Fruit fly (Drosophila melanogaster) whole organism, embryonic: ENCODE data around the gene Atu.

Experiments
- ATbp ChIP-seq: fragments of 200-800 bp; sonication (Bioruptor generic); optimal IDR thresholded peaks from 2 replicates; lab custom pipeline; 2017; ENCODE audit warnings: missing biosample characterization, mild to moderate bottlenecking, missing genetic modification characterization, missing genetic modification reagents
- Atf3 ChIP-seq: fragments of 200-800 bp; sonication (Bioruptor generic); optimal IDR thresholded peaks from 3 replicates; lab custom pipeline; 2016; ENCODE audit warnings: missing biosample characterization, missing genetic modification characterization
- C15 ChIP-seq: fragments of 200-800 bp; sonication (Bioruptor generic); IDR thresholded peaks from 3 replicates; pipeline ENCODE4 v1.3.6; 2022; ENCODE audit warnings: missing biosample characterization, missing genetic modification characterization
- CG10147 ChIP-seq: fragments of 200-800 bp; sonication (Bioruptor generic); optimal IDR thresholded peaks from 2 replicates; lab custom pipeline; 2019; ENCODE audit warnings: missing biosample characterization, mild to moderate bottlenecking, missing genetic modification characterization, moderate library complexity
- CG10321 ChIP-seq: fragments of 200-800 bp; sonication (Bioruptor generic); IDR thresholded peaks from 2 replicates; pipeline ENCODE4 v1.3.6; 2022; ENCODE audit warnings: missing biosample characterization, missing genetic modification characterization
- CG10565 ChIP-seq: fragments of 200-800 bp; sonication (Bioruptor generic); optimal IDR thresholded peaks from 3 replicates; lab custom pipeline; 2016; ENCODE audit warnings: missing biosample characterization, mild to moderate bottlenecking, missing genetic modification characterization
- CG12219 ChIP-seq: fragments of 200-800 bp; sonication (Bioruptor generic); optimal IDR thresholded peaks from 3 replicates; lab custom pipeline; 2018; ENCODE audit warnings: missing biosample characterization, mild to moderate bottlenecking, missing genetic modification characterization
- CG12299 ChIP-seq: fragments of 200-800 bp; sonication (Bioruptor generic); optimal IDR thresholded peaks from 2 replicates; lab custom pipeline; 2018; ENCODE audit warnings: missing biosample characterization, mild to moderate bottlenecking, missing genetic modification characterization
- CG1233 ChIP-seq: fragments of 200-800 bp; sonication (Bioruptor generic); optimal IDR thresholded peaks from 4 replicates; lab custom pipeline; 2018; ENCODE audit warnings: missing biosample characterization, mild to moderate bottlenecking, missing genetic modification characterization
- CG12391 ChIP-seq: fragments of 200-800 bp; sonication (Bioruptor generic); optimal IDR thresholded peaks from 3 replicates; lab custom pipeline; 2018; ENCODE audit warnings: missing biosample characterization, mild to moderate bottlenecking, missing genetic modification characterization, moderate library complexity
- CG13624 ChIP-seq: fragments of 200-800 bp; sonication (Bioruptor generic); optimal IDR thresholded peaks from 2 replicates; lab custom pipeline; 2016; ENCODE audit warnings: missing biosample characterization, missing genetic modification characterization
- CG1529 ChIP-seq: fragments of 200-800 bp; sonication (Bioruptor generic); optimal IDR thresholded peaks from 3 replicates; lab custom pipeline; 2018; ENCODE audit warnings: missing biosample characterization, missing genetic modification characterization
- CG15479 ChIP-seq: fragments of 200-800 bp; sonication (Bioruptor generic); optimal IDR thresholded peaks from 3 replicates; lab custom pipeline; 2019; ENCODE audit warnings: missing biosample characterization, mild to moderate bottlenecking, missing genetic modification characterization, moderate library complexity
- CG16863 ChIP-seq: fragments of 200-800 bp; sonication (Bioruptor generic); optimal IDR thresholded peaks from 3 replicates; lab custom pipeline; 2016; ENCODE audit warnings: missing biosample characterization, missing genetic modification characterization
- CG18011 ChIP-seq: fragments of 200-800 bp; sonication (Bioruptor generic); optimal IDR thresholded peaks from 2 replicates; lab custom pipeline; 2017; ENCODE audit warnings: missing biosample characterization, missing genetic modification characterization, mild to moderate bottlenecking, moderate library complexity, missing genotype
- CG2120 ChIP-seq: fragments of 200-800 bp; sonication (Bioruptor generic); optimal IDR thresholded peaks from 3 replicates; lab custom pipeline; 2016; ENCODE audit warnings: missing biosample characterization, missing genetic modification characterization
- CG2129 ChIP-seq: fragments of 200-800 bp; sonication (Bioruptor generic); IDR thresholded peaks from 2 replicates; pipeline ENCODE4 v1.3.6; 2022; ENCODE audit warnings: missing biosample characterization, missing genetic modification characterization; ENCODE audit not compliant: partially characterized antibody
- CG3407 ChIP-seq: fragments of 200-800 bp; sonication (Bioruptor generic); optimal IDR thresholded peaks from 2 replicates; lab custom pipeline; 2018; ENCODE audit warnings: missing biosample characterization, mild to moderate bottlenecking, missing genetic modification characterization
- CG4282 ChIP-seq: fragments of 200-800 bp; sonication (Bioruptor generic); optimal IDR thresholded peaks from 2 replicates; lab custom pipeline; 2016; ENCODE audit warnings: missing biosample characterization, missing genetic modification characterization
- CG6175 ChIP-seq: fragments of 200-800 bp; sonication (Bioruptor generic); IDR thresholded peaks from 3 replicates; pipeline ENCODE4 v1.3.6; 2022; ENCODE audit warnings: missing biosample characterization, missing genetic modification characterization
- CG6813 ChIP-seq: fragments of 200-800 bp; sonication (Bioruptor generic); optimal IDR thresholded peaks from 2 replicates; lab custom pipeline; 2017; ENCODE audit warnings: missing biosample characterization, missing genetic modification characterization, mild to moderate bottlenecking, moderate library complexity, missing genetic modification reagents
- CG8388 ChIP-seq: fragments of 200-800 bp; sonication (Bioruptor generic); optimal IDR thresholded peaks from 2 replicates; lab custom pipeline; 2019; ENCODE audit warnings: missing biosample characterization, mild to moderate bottlenecking, missing genetic modification characterization, moderate library complexity
- CG9727 ChIP-seq: fragments of 200-800 bp; sonication (Bioruptor generic); optimal IDR thresholded peaks from 3 replicates; lab custom pipeline; 2017; ENCODE audit warnings: missing biosample characterization, mild to moderate bottlenecking, missing genetic modification characterization
- CG9932 ChIP-seq: fragments of 200-800 bp; sonication (Bioruptor generic); IDR thresholded peaks from 2 replicates; pipeline ENCODE4 v1.3.6; 2022; ENCODE audit warnings: missing biosample characterization, missing genetic modification characterization
- CHES-1-like ChIP-seq: fragments of 200-800 bp; sonication (Bioruptor generic); optimal IDR thresholded peaks from 2 replicates; lab custom pipeline; 2016; ENCODE audit warnings: missing biosample characterization, missing genetic modification characterization
- Camta ChIP-seq: fragments of 200-800 bp; sonication (Bioruptor generic); optimal IDR thresholded peaks from 2 replicates; lab custom pipeline; 2016; ENCODE audit warnings: missing biosample characterization, missing genetic modification characterization
- CoRest ChIP-seq: fragments of 200-800 bp; sonication (Bioruptor generic); optimal IDR thresholded peaks from 3 replicates; lab custom pipeline; 2018; ENCODE audit warnings: missing biosample characterization, mild to moderate bottlenecking, missing genetic modification characterization, moderate library complexity
- CrebB ChIP-seq: fragments of 200-800 bp; sonication (Bioruptor generic); optimal IDR thresholded peaks from 3 replicates; lab custom pipeline; 2018; ENCODE audit warnings: missing biosample characterization, mild to moderate bottlenecking, missing genetic modification characterization
- Ets65A ChIP-seq: fragments of 200-800 bp; sonication (Bioruptor generic); peaks from one replicate; lab custom pipeline; 2016; ENCODE audit warnings: missing biosample characterization, missing genetic modification characterization
- HLH3B ChIP-seq: fragments of 200-800 bp; sonication (Bioruptor generic); IDR thresholded peaks from 2 replicates; pipeline ENCODE4 v1.3.6; 2022; ENCODE audit warnings: missing biosample characterization, missing genetic modification characterization
- Hr51 ChIP-seq, 2 experiments: fragments of 200-800 bp; sonication (Bioruptor generic); optimal IDR thresholded peaks; 2 replicates in 1 of 2; 3 replicates in 1 of 2; lab custom pipeline; 2016 to 2018; ENCODE audit warnings: missing biosample characterization in 2 of 2, missing genetic modification characterization in 2 of 2, mild to moderate bottlenecking in 1 of 2, moderate library complexity in 1 of 2
- Meics ChIP-seq: fragments of 200-800 bp; sonication (Bioruptor generic); optimal IDR thresholded peaks from 2 replicates; lab custom pipeline; 2017; ENCODE audit warnings: missing biosample characterization, mild to moderate bottlenecking, missing genetic modification characterization
- Nf-YB ChIP-seq: fragments of 200-800 bp; sonication (Bioruptor generic); optimal IDR thresholded peaks from 3 replicates; lab custom pipeline; 2019; ENCODE audit warnings: missing biosample characterization, mild to moderate bottlenecking, missing genetic modification characterization, moderate library complexity
- Opbp ChIP-seq: fragments of 200-800 bp; sonication (Bioruptor generic); IDR thresholded peaks from 3 replicates; pipeline ENCODE4 v1.3.6; 2022; ENCODE audit warnings: missing biosample characterization, missing genetic modification characterization; ENCODE audit not compliant: partially characterized antibody
- Ravus ChIP-seq: fragments of 200-800 bp; sonication (Bioruptor generic); IDR thresholded peaks from 2 replicates; pipeline ENCODE4 v1.3.6; 2022; ENCODE audit warnings: missing biosample characterization, missing genetic modification characterization
- Rfx ChIP-seq: fragments of 200-800 bp; sonication (Bioruptor generic); IDR thresholded peaks from 2 replicates; pipeline ENCODE4 v1.3.6; 2022; ENCODE audit warnings: missing biosample characterization, missing genetic modification characterization
- bbx ChIP-seq: fragments of 200-800 bp; sonication (Bioruptor generic); IDR thresholded peaks from 2 replicates; pipeline ENCODE4 v1.3.6; 2022; ENCODE audit warnings: missing biosample characterization, missing genetic modification characterization; ENCODE audit not compliant: partially characterized antibody
- dmrt11E ChIP-seq: fragments of 200-800 bp; sonication (Bioruptor generic); optimal IDR thresholded peaks from 3 replicates; lab custom pipeline; 2018; ENCODE audit warnings: missing biosample characterization, mild to moderate bottlenecking, missing genetic modification characterization, moderate library complexity
- emc ChIP-seq: fragments of 200-800 bp; sonication (Bioruptor generic); optimal IDR thresholded peaks from 2 replicates; lab custom pipeline; 2016; ENCODE audit warnings: missing biosample characterization, missing genetic modification characterization
- fu2 ChIP-seq: fragments of 200-800 bp; sonication (Bioruptor generic); optimal IDR thresholded peaks from 2 replicates; lab custom pipeline; 2016; ENCODE audit warnings: missing biosample characterization, missing genetic modification characterization
- gcm ChIP-seq: fragments of 200-800 bp; sonication (Bioruptor generic); optimal IDR thresholded peaks from 2 replicates; lab custom pipeline; 2019; ENCODE audit warnings: missing biosample characterization, mild to moderate bottlenecking, missing genetic modification characterization, moderate library complexity
- gem ChIP-seq: fragments of 200-800 bp; sonication (Bioruptor generic); optimal IDR thresholded peaks from 2 replicates; lab custom pipeline; 2019; ENCODE audit warnings: missing biosample characterization, mild to moderate bottlenecking, missing genetic modification characterization, moderate library complexity
- lab ChIP-seq: fragments of 200-800 bp; sonication (Bioruptor generic); optimal IDR thresholded peaks from 3 replicates; lab custom pipeline; 2017; ENCODE audit warnings: missing biosample characterization, missing genetic modification characterization, mild to moderate bottlenecking, moderate library complexity, missing genetic modification reagents
- mld ChIP-seq: fragments of 200-800 bp; sonication (Bioruptor generic); IDR thresholded peaks from 3 replicates; pipeline ENCODE4 v1.3.6; 2022; ENCODE audit warnings: missing biosample characterization, missing genetic modification characterization; ENCODE audit not compliant: partially characterized antibody
- nerfin-2 ChIP-seq: fragments of 200-800 bp; sonication (Bioruptor generic); IDR thresholded peaks from 2 replicates; pipeline ENCODE4 v1.3.6; 2022; ENCODE audit warnings: missing biosample characterization, missing genetic modification characterization; ENCODE audit not compliant: partially characterized antibody
- sd ChIP-seq: fragments of 200-800 bp; sonication (Bioruptor generic); optimal IDR thresholded peaks from 3 replicates; lab custom pipeline; 2018; ENCODE audit warnings: missing biosample characterization, mild to moderate bottlenecking, missing genetic modification characterization, moderate library complexity
- ttk ChIP-seq: fragments of 200-800 bp; sonication (Bioruptor generic); IDR thresholded peaks from 2 replicates; pipeline ENCODE4 v2.1.2; 2022; ENCODE audit warnings: missing biosample characterization, missing genetic modification characterization

The Atu gene

DNA sequence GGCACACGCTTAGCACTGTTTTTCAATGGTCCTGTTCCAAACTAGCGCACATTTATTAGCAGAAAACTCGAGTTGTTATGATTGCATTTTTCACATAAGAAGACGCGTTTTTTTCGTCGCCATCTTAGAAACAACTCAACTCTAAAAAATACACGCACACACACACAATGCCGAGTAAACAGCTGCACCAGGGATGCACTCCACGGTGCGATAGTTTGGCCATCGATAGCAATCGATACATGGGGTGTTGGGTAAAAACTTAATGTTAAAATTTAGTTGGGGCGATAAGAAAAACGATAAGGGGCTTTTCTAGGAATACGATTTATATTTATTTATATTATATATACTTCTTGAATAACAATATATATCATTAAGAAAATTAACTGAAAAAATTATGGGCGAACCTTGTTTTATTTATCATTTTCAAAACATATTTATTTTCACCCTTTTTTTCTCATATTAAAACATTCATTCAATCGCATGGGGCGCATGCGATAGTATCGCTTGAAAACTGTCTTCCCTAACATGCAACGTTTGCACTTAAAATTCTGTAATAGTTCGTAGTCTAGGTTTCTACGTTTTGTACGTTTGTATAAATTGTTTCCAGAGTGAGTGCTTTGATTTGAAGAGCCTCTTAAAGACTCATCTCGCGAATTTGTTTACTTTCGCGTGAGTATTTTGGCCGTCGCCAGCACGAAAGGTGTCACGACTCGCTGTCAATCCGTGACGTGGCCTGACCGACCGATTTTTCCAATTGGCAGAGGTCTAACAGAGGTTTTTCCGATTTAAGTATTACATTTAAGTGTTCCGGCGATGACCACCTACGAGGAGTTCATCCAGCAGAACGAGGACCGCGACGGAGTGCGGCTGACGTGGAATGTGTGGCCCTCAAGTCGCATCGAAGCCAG is 35.7 kb downstream of the Atu start, which contains the start of the genes MTA1-like and Sec23 (continued):
- TF ChIP-seq bbx (GFP tag; lab: Robert Waterston, UW) (peak; percentile 90), CG12219 (no peak), CG9727 (GFP tag; lab: Kevin White, UChicago) (peak; percentile 74), gcm (GFP tag; lab: Kevin White, UChicago) (no peak), CG12391 (peak; percentile 78), lab (peak; percentile 36), CG10321 (GFP tag; lab: Robert Waterston, UW) (no peak), nerfin-2 (GFP tag; lab: Robert Waterston, UW) (peak; percentile 85), dmrt11E (peak; percentile 66), emc (GFP tag; lab: Kevin White, UChicago) (no peak), CHES-1-like (no peak), CG10565 (GFP tag; lab: Kevin White, UChicago) (no peak), CoRest (peak; percentile 78), CG6813 (GFP tag; lab: Kevin White, UChicago) (peak; percentile 7), ATbp (GFP tag; lab: Kevin White, UChicago) (no peak), CG9932 (GFP tag; lab: Robert Waterston, UW) (peak; percentile 80), CG1529 (GFP tag; lab: Kevin White, UChicago) (peak; percentile 14), CG1233 (GFP tag; lab: Kevin White, UChicago) (no peak), CG15479 (GFP tag; lab: Kevin White, UChicago) (no peak), Opbp (GFP tag; lab: Robert Waterston, UW) (peak; percentile 90), C15 (no peak), ttk (peak; percentile 37; the same call in 1 of the 2 replicates), CG10147 (GFP tag; lab: Kevin White, UChicago) (peak; percentile 56), CrebB (no peak), gem (tag; lab: Kevin White, UChicago) (peak; percentile 76), Nf-YB (peak; percentile 36), CG6175 (GFP tag; lab: Robert Waterston, UW) (no peak), Meics (GFP tag; lab: Kevin White, UChicago) (peak; percentile 53), CG2120 (GFP tag; lab: Kevin White, UChicago) (peak; percentile 51), CG16863 (GFP tag; lab: Kevin White, UChicago) (no peak), CG12299 (no peak), CG13624 (GFP tag; lab: Kevin White, UChicago) (peak; percentile 8), fu2 (GFP tag; lab: Kevin White, UChicago) (peak; percentile 12), Rfx (GFP tag; lab: Robert Waterston, UW) (peak; percentile 71), Ets65A (GFP tag; lab: Kevin White, UChicago) (peak; percentile 93), Ravus (no peak), Atf3 (no peak), sd (tag; lab: Kevin White, UChicago) (peak; percentile 42), CG8388 (GFP tag; lab: Kevin White, UChicago) (peak; percentile 28), mld (peak; percentile 91), CG3407 (GFP tag; lab: Kevin White, UChicago) (peak; percentile 10), CG2129 (GFP tag; lab: Robert Waterston, UW) (peak; percentile 86), Camta (GFP tag; lab: Kevin White, UChicago) (no peak), HLH3B (peak; percentile 35; the same call in 1 of the 2 replicates), CG18011 (peak; percentile 27), CG4282 (GFP tag; lab: Kevin White, UChicago) (no peak), Hr51 (GFP tag; optimal IDR thresholded peaks at IDR 0.05; lab: Kevin White, UChicago) (peak; percentile 28 to 40)
